Worm (Caenorhabditis elegans) whole organism, mixed stage, embryonic: ENCODE results near the gene F10G7.12.

Experiments
- M03D4.4 ChIP-seq: sonication (generic microtip); optimal IDR thresholded peaks from 2 replicates; lab custom pipeline; 2017; ENCODE audit warnings: mild to moderate bottlenecking, missing genetic modification characterization, missing compliant biosample characterization
- bed-3 ChIP-seq: fragments of 200-800 bp; sonication (Bioruptor generic); optimal IDR thresholded peaks from 3 replicates; lab custom pipeline; 2018; ENCODE audit warnings: mild to moderate bottlenecking, missing genetic modification characterization, moderate library complexity, missing compliant biosample characterization
- blmp-1 ChIP-seq: fragments of 150-350 bp; optimal IDR thresholded peaks from 2 replicates; lab custom pipeline; 2014; ENCODE audit warnings: missing biosample characterization, missing genetic modification characterization
- ceh-39 ChIP-seq: fragments of 150-350 bp; optimal IDR thresholded peaks from 2 replicates; lab custom pipeline; 2014; ENCODE audit warnings: missing biosample characterization, missing genetic modification characterization
- ceh-43 ChIP-seq: fragments of 200-800 bp; sonication (Bioruptor generic); optimal IDR thresholded peaks from 2 replicates; lab custom pipeline; 2018; ENCODE audit warnings: mild to moderate bottlenecking, missing genetic modification characterization, moderate library complexity, missing compliant biosample characterization
- ceh-83 ChIP-seq: fragments of 200-800 bp; sonication (Bioruptor generic); optimal IDR thresholded peaks from 2 replicates; lab custom pipeline; 2018; ENCODE audit warnings: mild to moderate bottlenecking, missing genetic modification characterization, missing compliant biosample characterization
- ces-1 ChIP-seq: fragments of 150-350 bp; optimal IDR thresholded peaks from 2 replicates; lab custom pipeline; 2014; ENCODE audit warnings: missing biosample characterization, missing genetic modification reagents, missing genetic modification characterization
- cnd-1 ChIP-seq: fragments of 200-800 bp; sonication (Bioruptor generic); optimal IDR thresholded peaks from 2 replicates; lab custom pipeline; 2018; ENCODE audit warnings: mild to moderate bottlenecking, missing genetic modification characterization, missing compliant biosample characterization
- drap-1 ChIP-seq: fragments of 200-800 bp; sonication (Bioruptor generic); optimal IDR thresholded peaks from 3 replicates; lab custom pipeline; 2018; ENCODE audit warnings: mild to moderate bottlenecking, missing genetic modification characterization, missing compliant biosample characterization
- elt-1 ChIP-seq: sonication (generic microtip); optimal IDR thresholded peaks from 2 replicates; lab custom pipeline; 2017; ENCODE audit warnings: missing genetic modification characterization, mild to moderate bottlenecking, missing compliant biosample characterization, antibody characterized with exemption, moderate library complexity, borderline replicate concordance; ENCODE audit not compliant: insufficient read depth
- elt-3 ChIP-seq: fragments of 150-350 bp; optimal IDR thresholded peaks from 2 replicates; lab custom pipeline; 2014; ENCODE audit warnings: missing biosample characterization, missing genetic modification characterization
- flh-1 ChIP-seq: fragments of 200-800 bp; sonication (Bioruptor generic); optimal IDR thresholded peaks from 2 replicates; lab custom pipeline; 2018; ENCODE audit warnings: mild to moderate bottlenecking, missing genetic modification characterization, moderate library complexity, missing compliant biosample characterization
- ham-2 ChIP-seq: fragments of 200-800 bp; sonication (Bioruptor generic); optimal IDR thresholded peaks from 2 replicates; lab custom pipeline; 2018; ENCODE audit warnings: mild to moderate bottlenecking, missing genetic modification characterization, missing compliant biosample characterization
- hlh-1 ChIP-seq: fragments of 150-350 bp; optimal IDR thresholded peaks from 2 replicates; lab custom pipeline; 2014; ENCODE audit warnings: missing biosample characterization, missing genetic modification reagents, missing genetic modification characterization
- lin-13 ChIP-seq: fragments of 150-350 bp; optimal IDR thresholded peaks from 2 replicates; lab custom pipeline; 2014; ENCODE audit warnings: missing biosample characterization, missing genetic modification characterization
- lin-32 ChIP-seq: fragments of 200-800 bp; sonication (Bioruptor generic); optimal IDR thresholded peaks from 2 replicates; lab custom pipeline; 2018; ENCODE audit warnings: mild to moderate bottlenecking, missing genetic modification characterization, missing compliant biosample characterization
- lsy-2 ChIP-seq: fragments of 150-350 bp; optimal IDR thresholded peaks from 2 replicates; lab custom pipeline; 2014; ENCODE audit warnings: missing biosample characterization, missing genetic modification characterization
- mab-5 ChIP-seq: fragments of 150-350 bp; optimal IDR thresholded peaks from 2 replicates; lab custom pipeline; 2014; ENCODE audit warnings: missing biosample characterization, missing genetic modification characterization
- mep-1 ChIP-seq: fragments of 150-350 bp; optimal IDR thresholded peaks from 2 replicates; lab custom pipeline; 2017; ENCODE audit warnings: missing biosample characterization, missing genetic modification reagents, missing genetic modification characterization, inconsistent platforms
- mls-2 ChIP-seq: sonication (generic microtip); optimal IDR thresholded peaks from 2 replicates; lab custom pipeline; 2016; ENCODE audit warnings: mild to moderate bottlenecking, missing genetic modification characterization, moderate library complexity, missing compliant biosample characterization
- nhr-12 ChIP-seq: fragments of 150-350 bp; optimal IDR thresholded peaks from 2 replicates; lab custom pipeline; 2014; ENCODE audit warnings: missing biosample characterization, missing genetic modification characterization
- nhr-2 ChIP-seq: fragments of 150-350 bp; optimal IDR thresholded peaks from 2 replicates; lab custom pipeline; 2014; ENCODE audit warnings: missing biosample characterization, missing genetic modification characterization
- nhr-237 ChIP-seq: fragments of 150-350 bp; optimal IDR thresholded peaks from 2 replicates; lab custom pipeline; 2014; ENCODE audit warnings: missing biosample characterization, missing genetic modification characterization
- nhr-28 ChIP-seq: fragments of 150-350 bp; optimal IDR thresholded peaks from 2 replicates; lab custom pipeline; 2014; ENCODE audit warnings: missing biosample characterization, missing genetic modification characterization
- nhr-76 ChIP-seq: sonication (generic microtip); optimal IDR thresholded peaks from 2 replicates; lab custom pipeline; 2017; ENCODE audit warnings: missing biosample characterization, missing genetic modification characterization
- pha-4 ChIP-seq: fragments of 150-350 bp; optimal IDR thresholded peaks from 2 replicates; lab custom pipeline; 2018; ENCODE audit warnings: missing biosample characterization, missing genetic modification reagents, missing genetic modification characterization
- sem-2 ChIP-seq: fragments of 200-800 bp; sonication (Bioruptor generic); optimal IDR thresholded peaks from 2 replicates; lab custom pipeline; 2018; ENCODE audit warnings: mild to moderate bottlenecking, missing genetic modification characterization, missing compliant biosample characterization
- snpc-4 ChIP-seq: fragments of 150-350 bp; optimal IDR thresholded peaks from 2 replicates; lab custom pipeline; 2014; ENCODE audit warnings: missing biosample characterization, missing genetic modification characterization
- sptf-1 ChIP-seq: sonication (generic microtip); optimal IDR thresholded peaks from 2 replicates; lab custom pipeline; 2017; ENCODE audit warnings: mild to moderate bottlenecking, missing genetic modification characterization, moderate library complexity, missing compliant biosample characterization
- tbx-8 ChIP-seq: fragments of 200-800 bp; sonication (Bioruptor generic); optimal IDR thresholded peaks from 2 replicates; lab custom pipeline; 2018; ENCODE audit warnings: mild to moderate bottlenecking, missing genetic modification characterization, moderate library complexity, missing compliant biosample characterization
- unc-120 ChIP-seq: sonication (generic microtip); optimal IDR thresholded peaks from 2 replicates; lab custom pipeline; 2017; ENCODE audit warnings: missing genetic modification characterization, missing compliant biosample characterization; ENCODE audit not compliant: poor library complexity, severe bottlenecking
- unc-39 ChIP-seq: fragments of 150-350 bp; optimal IDR thresholded peaks from 2 replicates; lab custom pipeline; 2014; ENCODE audit warnings: missing biosample characterization, missing genetic modification characterization
- unc-62 ChIP-seq: fragments of 150-350 bp; optimal IDR thresholded peaks from 2 replicates; lab custom pipeline; 2014; ENCODE audit warnings: missing biosample characterization, missing genetic modification reagents, missing genetic modification characterization
- zip-8 ChIP-seq: fragments of 150-350 bp; optimal IDR thresholded peaks from 2 replicates; lab custom pipeline; 2014; ENCODE audit warnings: missing biosample characterization, missing genetic modification characterization
- ztf-11 ChIP-seq: fragments of 150-350 bp; optimal IDR thresholded peaks from 2 replicates; lab custom pipeline; 2014; ENCODE audit warnings: missing biosample characterization, missing genetic modification characterization

Gene F10G7.12

DNA sequence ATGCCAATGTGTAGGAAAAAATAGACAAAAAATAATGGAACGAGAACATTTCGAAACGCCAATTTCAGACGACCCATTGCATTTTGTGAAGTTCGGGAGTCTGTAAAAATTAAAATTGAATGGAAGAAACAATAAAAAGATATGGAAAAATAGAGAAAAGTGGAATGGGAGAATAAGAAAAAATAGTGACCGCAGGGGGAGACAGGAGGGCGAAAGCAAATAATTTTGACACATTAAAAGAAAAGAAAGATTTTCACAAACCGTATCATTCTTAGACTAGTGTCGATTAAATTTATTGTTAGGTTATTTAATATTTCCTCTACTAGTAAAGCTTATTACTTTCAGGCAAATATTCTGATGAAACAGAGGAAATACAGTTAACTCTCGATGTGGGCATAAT, 44.3 kb downstream of the F10G7.12 start, which contains the start of gene F41C3.11:
Gene F41C3.11 (minus strand): TSS at position 101 of the 400 bp plus-strand sequence.
- no peak for TF ChIP-seq hlh-1 (tag; lab: Kevin White, UChicago)
- TF ChIP-seq cnd-1 (tag; lab: Kevin White, UChicago) = no peak
- no peak for TF ChIP-seq elt-1 (tag; lab: Kevin White, UChicago)
- TF ChIP-seq unc-39 = no peak
- no peak for TF ChIP-seq elt-3 (tag; lab: Kevin White, UChicago)
- no peak for TF ChIP-seq unc-62 (GFP tag; lab: Kevin White, UChicago)
- TF ChIP-seq zip-8 (tag; lab: Kevin White, UChicago) = no peak
- no peak for TF ChIP-seq nhr-28 (tag; lab: Kevin White, UChicago)
- TF ChIP-seq tbx-8 = no peak
- no peak for TF ChIP-seq mep-1
- no peak for TF ChIP-seq snpc-4 (tag; lab: Kevin White, UChicago)
- no peak for TF ChIP-seq ceh-39 (tag; lab: Kevin White, UChicago)
- TF ChIP-seq lsy-2 = no peak
- TF ChIP-seq nhr-76 (tag; lab: Kevin White, UChicago) = no peak
- TF ChIP-seq nhr-12 (tag; lab: Kevin White, UChicago) = no peak
- TF ChIP-seq blmp-1 (tag; lab: Kevin White, UChicago) = no peak
- TF ChIP-seq ham-2 (GFP tag; lab: Kevin White, UChicago) = no peak

DNA sequence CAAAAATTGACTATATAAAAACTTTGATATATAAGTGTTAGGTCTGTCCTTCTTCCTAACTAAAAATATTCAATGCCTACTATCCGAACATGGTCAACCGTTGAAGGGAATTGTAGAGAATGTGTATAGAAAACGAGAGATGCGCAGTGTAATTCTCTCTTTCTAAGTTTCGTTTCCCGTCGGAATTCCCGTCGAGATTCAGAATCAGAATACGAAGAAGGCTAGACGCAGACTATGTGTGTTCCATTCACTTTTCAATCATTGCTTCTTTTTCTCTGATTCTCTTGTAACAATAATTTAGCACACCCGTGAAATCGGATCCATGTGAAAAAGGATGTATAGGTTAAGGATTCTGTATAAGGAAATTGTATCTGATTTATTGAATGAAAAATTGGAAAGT, 44.9 kb downstream of the F10G7.12 start:
- peak; percentile 84 for TF ChIP-seq blmp-1 (tag; lab: Kevin White, UChicago)
- no peak for TF ChIP-seq unc-120
- TF ChIP-seq, all 35 proteins: peak for 1

DNA sequence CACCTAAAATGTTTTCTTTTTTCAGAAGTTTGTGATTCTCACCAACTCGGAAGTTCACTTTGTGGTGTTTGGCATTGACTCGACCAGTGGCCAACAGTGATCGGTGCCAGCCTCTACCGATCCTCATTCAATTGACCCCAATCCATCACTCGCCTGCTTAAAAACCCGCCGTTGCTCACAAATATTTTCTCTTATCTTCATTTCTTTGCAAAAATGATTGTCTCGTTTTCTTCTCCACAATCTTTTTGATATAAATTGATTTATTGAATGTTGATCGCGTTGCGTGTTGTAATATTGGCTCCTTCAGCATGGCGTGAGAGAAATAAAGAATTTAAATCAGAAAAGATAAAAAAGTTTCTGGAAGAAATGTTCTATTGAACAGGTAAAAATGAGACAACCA, 47.0 kb downstream of the F10G7.12 start:
- no peak for TF ChIP-seq nhr-12 (tag; lab: Kevin White, UChicago)
- peak; percentile 12 for TF ChIP-seq mab-5 (tag; lab: Kevin White, UChicago)
- TF ChIP-seq nhr-237 (tag; lab: Kevin White, UChicago) = no peak
- peak; percentile 2 for TF ChIP-seq unc-62 (GFP tag; lab: Kevin White, UChicago)
- TF ChIP-seq drap-1 (GFP tag; lab: Kevin White, UChicago) = no peak

DNA sequence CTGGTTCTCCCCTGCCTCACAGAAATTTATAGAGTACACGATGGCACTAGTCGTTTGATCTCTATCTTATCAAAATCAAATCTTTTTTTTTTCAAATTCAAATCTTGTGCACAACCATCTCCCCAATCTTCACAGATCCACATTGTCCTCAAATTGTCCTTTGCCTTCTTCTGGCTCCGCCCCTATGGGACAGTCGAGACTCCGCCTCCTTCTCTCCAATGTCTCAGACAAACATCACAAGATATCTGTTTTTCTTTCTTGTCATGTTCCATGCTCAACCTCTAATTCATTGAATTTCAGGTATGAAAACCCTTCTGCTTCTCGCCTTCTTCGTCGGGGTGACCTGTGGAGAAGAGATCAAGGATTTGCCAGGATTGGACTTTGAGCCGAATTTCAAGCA, 47.8 kb downstream of the F10G7.12 start, which contains the start of gene ctsa-1.1:
Gene ctsa-1.1 (plus strand): TSS at position 301 of the 400 bp plus-strand sequence.
- TF ChIP-seq ceh-83 (GFP tag; lab: Kevin White, UChicago) = no peak
- TF ChIP-seq blmp-1 (tag; lab: Kevin White, UChicago) = no peak
- no peak for TF ChIP-seq pha-4
- no peak for TF ChIP-seq cnd-1 (tag; lab: Kevin White, UChicago)
- no peak for TF ChIP-seq ztf-11 (tag; lab: Kevin White, UChicago)
- TF ChIP-seq ces-1 (GFP tag; lab: Kevin White, UChicago) = no peak
- TF ChIP-seq mab-5 (tag; lab: Kevin White, UChicago) = no peak
- no peak for TF ChIP-seq elt-3 (tag; lab: Kevin White, UChicago)
- no peak for TF ChIP-seq elt-1 (tag; lab: Kevin White, UChicago)

DNA sequence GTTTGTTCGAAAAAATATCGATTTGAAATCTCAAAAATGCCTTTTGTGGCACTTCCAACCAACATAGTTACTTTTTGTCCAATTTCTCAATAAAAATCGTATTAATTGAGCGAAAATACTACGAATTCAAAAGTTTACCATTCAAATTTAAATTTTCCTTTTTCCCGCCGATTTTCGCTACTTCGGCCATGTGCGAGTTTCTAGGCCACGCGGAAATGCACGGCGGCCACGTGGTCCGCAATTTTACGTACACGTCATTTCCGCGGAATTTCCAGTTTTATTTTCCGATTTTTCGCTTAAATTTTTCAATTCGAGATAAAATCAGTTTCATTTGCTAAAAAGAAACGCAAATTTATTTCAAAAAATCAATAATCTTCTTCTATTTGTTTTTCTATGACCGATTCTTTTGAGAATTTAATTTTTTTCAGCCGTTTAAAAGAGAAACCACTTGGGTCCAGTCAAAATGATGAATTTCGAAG, 50.4 kb downstream of the F10G7.12 start, which contains the start of gene eas-1:
Gene eas-1 (plus strand): TSS at position 429 of the 479 bp plus-strand sequence.
- TF ChIP-seq elt-3 (tag; lab: Kevin White, UChicago) = no peak
- TF ChIP-seq mep-1 = peak; percentile 68
- no peak for TF ChIP-seq ceh-43 (GFP tag; lab: Kevin White, UChicago)
- no peak for TF ChIP-seq nhr-2 (tag; lab: Kevin White, UChicago)
- TF ChIP-seq blmp-1 (tag; lab: Kevin White, UChicago) = no peak
- TF ChIP-seq unc-62 (GFP tag; lab: Kevin White, UChicago) = no peak
- no peak for TF ChIP-seq ztf-11 (tag; lab: Kevin White, UChicago)
- no peak for TF ChIP-seq M03D4.4 (tag; lab: Kevin White, UChicago)
- peak; percentile 18 for TF ChIP-seq drap-1 (GFP tag; lab: Kevin White, UChicago)
- no peak for TF ChIP-seq ceh-39 (tag; lab: Kevin White, UChicago)
- no peak for TF ChIP-seq tbx-8
- no peak for TF ChIP-seq cnd-1 (tag; lab: Kevin White, UChicago)
- no peak for TF ChIP-seq unc-120
- TF ChIP-seq lin-13 (tag; lab: Kevin White, UChicago) = peak; percentile 38
- TF ChIP-seq ces-1 (GFP tag; lab: Kevin White, UChicago) = peak; percentile 12
- peak; percentile 64 for TF ChIP-seq lsy-2
- no peak for TF ChIP-seq zip-8 (tag; lab: Kevin White, UChicago)
- no peak for TF ChIP-seq nhr-28 (tag; lab: Kevin White, UChicago)
- TF ChIP-seq nhr-12 (tag; lab: Kevin White, UChicago) = no peak
- no peak for TF ChIP-seq ham-2 (GFP tag; lab: Kevin White, UChicago)
- no peak for TF ChIP-seq unc-39
- TF ChIP-seq lin-32 (GFP tag; lab: Kevin White, UChicago) = peak; percentile 25
- peak; percentile 43 for TF ChIP-seq sptf-1 (tag; lab: Kevin White, UChicago)
- no peak for TF ChIP-seq mab-5 (tag; lab: Kevin White, UChicago)
- TF ChIP-seq flh-1 (GFP tag; lab: Kevin White, UChicago) = no peak
- TF ChIP-seq hlh-1 (tag; lab: Kevin White, UChicago) = no peak
- TF ChIP-seq nhr-237 (tag; lab: Kevin White, UChicago) = peak; percentile 45
- TF ChIP-seq elt-1 (tag; lab: Kevin White, UChicago) = no peak
- TF ChIP-seq snpc-4 (tag; lab: Kevin White, UChicago) = no peak
- TF ChIP-seq sem-2 (GFP tag; lab: Kevin White, UChicago) = no peak
- peak; percentile 31 for TF ChIP-seq mls-2 (tag; lab: Kevin White, UChicago)
- no peak for TF ChIP-seq ceh-83 (GFP tag; lab: Kevin White, UChicago)
- peak; percentile 46 for TF ChIP-seq pha-4
- TF ChIP-seq bed-3 (GFP tag; lab: Kevin White, UChicago) = no peak
- TF ChIP-seq nhr-76 (tag; lab: Kevin White, UChicago) = no peak
